Fruit fly (Drosophila melanogaster): Measurements from ENCODE around the gene sbm.

The sbm gene

dm6 chrX:14602421-14602846, at the start of gene sbm (continued):
- TF ChIP-seq CG3407 (GFP tag; optimal IDR thresholded peaks at IDR 0.05), result no peak
- TF ChIP-seq CG6654 (GFP tag; optimal IDR thresholded peaks at IDR 0.05), result no peak
- TF ChIP-seq CG16863 (GFP tag; optimal IDR thresholded peaks at IDR 0.05), result peak; percentile 60
- TF ChIP-seq salm (tag; optimal IDR thresholded peaks at IDR 0.05), result no peak
- no peak for TF ChIP-seq btn (GFP tag; optimal IDR thresholded peaks at IDR 0.05)
- TF ChIP-seq Hey (tag; optimal IDR thresholded peaks at IDR 0.05), result no peak
- peak; percentile 59; the same call in 2 of the 3 replicates for TF ChIP-seq ci (GFP tag; IDR thresholded peaks at IDR 0.05)
- peak; percentile 3 for TF ChIP-seq scrt (GFP tag; optimal IDR thresholded peaks at IDR 0.05)
- peak; percentile 14 for TF ChIP-seq Dek (tag; optimal IDR thresholded peaks at IDR 0.05)
- TF ChIP-seq ash1 (GFP tag; optimal IDR thresholded peaks at IDR 0.05), result no peak
- peak; percentile 7 for TF ChIP-seq repo (GFP tag; optimal IDR thresholded peaks at IDR 0.05)
- TF ChIP-seq az2 (GFP tag; optimal IDR thresholded peaks at IDR 0.05), result peak; percentile 35
- TF ChIP-seq Doc2 (GFP tag; IDR thresholded peaks at IDR 0.05), result no peak
- no peak for TF ChIP-seq CG14710 (tag; optimal IDR thresholded peaks at IDR 0.05)
- no peak for TF ChIP-seq CG10543 (GFP tag; optimal IDR thresholded peaks at IDR 0.05)
- TF ChIP-seq CG6175 (GFP tag; IDR thresholded peaks at IDR 0.05), result no peak
- TF ChIP-seq prd (optimal IDR thresholded peaks at IDR 0.05), result no peak
- peak; percentile 59 for TF ChIP-seq prd (GFP tag; IDR thresholded peaks at IDR 0.05)
- peak; percentile 57 for TF ChIP-seq Atf6 (GFP tag; IDR thresholded peaks at IDR 0.05)
- TF ChIP-seq CG34376 (GFP tag; optimal IDR thresholded peaks at IDR 0.05), result no peak
- TF ChIP-seq esg (GFP tag; conservative IDR thresholded peaks at IDR 0.05), result peak; percentile 35
- no peak for TF ChIP-seq CG10431 (GFP tag; optimal IDR thresholded peaks at IDR 0.05)
- no peak; the same call in 1 of the 2 replicates for TF ChIP-seq CG7372 (GFP tag; IDR thresholded peaks at IDR 0.05)
- no peak; the same call in 1 of the 2 replicates for TF ChIP-seq chm (GFP tag; IDR thresholded peaks at IDR 0.05)
- peak; percentile 18 for TF ChIP-seq CrebB (tag; optimal IDR thresholded peaks at IDR 0.05)
- TF ChIP-seq CG17186 (GFP tag; optimal IDR thresholded peaks at IDR 0.05), result peak; percentile 74

- TF ChIP-seq twi (tag; optimal IDR thresholded peaks at IDR 0.05) (peak; percentile 59), Ets65A (GFP tag) (peak; percentile 22), Deaf1 (tag; optimal IDR thresholded peaks at IDR 0.05) (no peak), insv (GFP tag; optimal IDR thresholded peaks at IDR 0.05) (peak in 1 of 2 experiments; percentile 62), Hey (tag; optimal IDR thresholded peaks at IDR 0.05) (peak; percentile 64), pros (GFP tag; optimal IDR thresholded peaks at IDR 0.05) (peak; percentile 23), pita (GFP tag; optimal IDR thresholded peaks at IDR 0.05) (no peak), crol (GFP tag; IDR thresholded peaks at IDR 0.05) (peak; percentile 25; the same call in 1 of the 2 replicates), tll (GFP tag; optimal IDR thresholded peaks at IDR 0.05) (peak in 1 of 2 experiments; percentile 43)
Measured at dm6 chrX:14649742-14650141, 47.4 kb upstream of the sbm start.

dm6 chrX:14634696-14635095, 32.3 kb upstream of the sbm start:
- no peak for TF ChIP-seq gce (GFP tag; IDR thresholded peaks at IDR 0.05)
- 0 out of 2 replicates have a peak, but pooled peaks have one; percentile 26 for TF ChIP-seq CG32772 (GFP tag; IDR thresholded peaks at IDR 0.05)
- no peak for TF ChIP-seq ash1 (GFP tag; optimal IDR thresholded peaks at IDR 0.05)
- no peak for TF ChIP-seq CG31365 (tag; optimal IDR thresholded peaks at IDR 0.05)
- TF ChIP-seq Hey (tag; optimal IDR thresholded peaks at IDR 0.05), result no peak
- TF ChIP-seq sim (GFP tag; IDR thresholded peaks at IDR 0.05), result no peak
- TF ChIP-seq so (GFP tag; IDR thresholded peaks at IDR 0.05), result no peak
- TF ChIP-seq GATAe (GFP tag; conservative IDR thresholded peaks at IDR 0.05), result no peak
- TF ChIP-seq Atf3 (GFP tag; optimal IDR thresholded peaks at IDR 0.05), result no peak
- no peak for TF ChIP-seq CG15696 (tag; optimal IDR thresholded peaks at IDR 0.05)
- TF ChIP-seq stc (GFP tag; IDR thresholded peaks at IDR 0.05), result peak; percentile 59
- no peak for TF ChIP-seq dati (GFP tag; IDR thresholded peaks at IDR 0.05)
- peak; percentile 11 for TF ChIP-seq Six4 (GFP tag; optimal IDR thresholded peaks at IDR 0.05)
- TF ChIP-seq Oaz (GFP tag; IDR thresholded peaks at IDR 0.05), result no peak; the same call in 1 of the 2 replicates
- no peak for TF ChIP-seq Hmx (GFP tag; optimal IDR thresholded peaks at IDR 0.05)
- no peak for TF ChIP-seq lab (GFP tag; optimal IDR thresholded peaks at IDR 0.05)
- peak in 1 of 2 experiments; percentile 70 for TF ChIP-seq Hr51 (GFP tag; optimal IDR thresholded peaks at IDR 0.05)
- TF ChIP-seq ab (GFP tag; optimal IDR thresholded peaks at IDR 0.05), result no peak
- no peak for TF ChIP-seq salm (tag; optimal IDR thresholded peaks at IDR 0.05)
